Fruit fly (Drosophila melanogaster) whole organism, wandering third instar larva: ENCODE results near the gene Tap42.

Experiments
- CG32264 ChIP-seq: fragments of 200-800 bp; sonication (Bioruptor generic); optimal IDR thresholded peaks from 2 replicates; lab custom pipeline; 2016; ENCODE audit warnings: missing biosample characterization, missing genetic modification characterization
- HLH106 ChIP-seq: fragments of 200-800 bp; optimal IDR thresholded peaks from 3 replicates; lab custom pipeline; 2019; ENCODE audit warnings: missing biosample characterization, mild to moderate bottlenecking, missing genetic modification characterization, moderate library complexity
- Hr78 ChIP-seq: fragments of >200 bp; optimal IDR thresholded peaks from 2 replicates; lab custom pipeline; 2017; ENCODE audit warnings: missing biosample characterization, missing genetic modification characterization
- Jra ChIP-seq: sonication (Bioruptor generic); optimal IDR thresholded peaks from 2 replicates; lab custom pipeline; 2016; ENCODE audit warnings: missing biosample characterization, missing genetic modification characterization
- OdsH ChIP-seq: fragments of 200-800 bp; sonication (Bioruptor generic); optimal IDR thresholded peaks from 2 replicates; lab custom pipeline; 2016; ENCODE audit warnings: missing biosample characterization, mild to moderate bottlenecking, missing genetic modification characterization
- dsf ChIP-seq: sonication (Bioruptor generic); optimal IDR thresholded peaks from 2 replicates; lab custom pipeline; 2016; ENCODE audit warnings: missing biosample characterization, missing genetic modification characterization, borderline replicate concordance
- fru ChIP-seq: fragments of 200-800 bp; sonication (Bioruptor generic); optimal IDR thresholded peaks from 3 replicates; lab custom pipeline; 2016; ENCODE audit warnings: missing biosample characterization, mild to moderate bottlenecking, missing genetic modification characterization
- lola ChIP-seq: fragments of >200 bp; optimal IDR thresholded peaks from 2 replicates; lab custom pipeline; 2017; ENCODE audit warnings: missing biosample characterization, missing genetic modification characterization
- pan ChIP-seq: fragments of >200 bp; optimal IDR thresholded peaks from 2 replicates; lab custom pipeline; 2017
- psq ChIP-seq: fragments of 200-800 bp; sonication (Bioruptor generic); optimal IDR thresholded peaks from 3 replicates; lab custom pipeline; 2017; ENCODE audit warnings: missing biosample characterization, mild to moderate bottlenecking, missing genetic modification characterization, moderate library complexity
- rgr ChIP-seq: fragments of 200-800 bp; sonication (Bioruptor generic); optimal IDR thresholded peaks from 3 replicates; lab custom pipeline; 2016; ENCODE audit warnings: missing biosample characterization, mild to moderate bottlenecking, missing genetic modification characterization
- sage ChIP-seq: fragments of 200-800 bp; sonication (Bioruptor generic); optimal IDR thresholded peaks from 2 replicates; lab custom pipeline; 2016; ENCODE audit warnings: missing biosample characterization, mild to moderate bottlenecking, missing genetic modification characterization
- tai ChIP-seq: sonication (Bioruptor generic); optimal IDR thresholded peaks from 2 replicates; lab custom pipeline; 2016; ENCODE audit warnings: missing biosample characterization, missing genetic modification characterization
- usp ChIP-seq: fragments of >200 bp; optimal IDR thresholded peaks from 2 replicates; lab custom pipeline; 2017; ENCODE audit warnings: missing biosample characterization, missing genetic modification characterization

dm6 chr2L:13366109-13366747, 1.2 kb upstream of the Tap42 start, which contains the start of the genes Nnp-1 and Grx3:
- peak; percentile 82 for TF ChIP-seq HLH106 (tag; lab: Kevin White, UChicago)
- peak; percentile 20 for TF ChIP-seq OdsH
- no peak for TF ChIP-seq fru (GFP tag; lab: Kevin White, UChicago)
- TF ChIP-seq Hr78, result no peak
- no peak for TF ChIP-seq pan (lab: Kevin White, UChicago)
- peak; percentile 48 for TF ChIP-seq psq (GFP tag; lab: Kevin White, UChicago)
- no peak for TF ChIP-seq CG32264 (GFP tag; lab: Kevin White, UChicago)
- no peak for TF ChIP-seq lola (GFP tag; lab: Kevin White, UChicago)
- TF ChIP-seq tai (GFP tag; lab: Kevin White, UChicago), result no peak
- no peak for TF ChIP-seq rgr (GFP tag; lab: Kevin White, UChicago)
- no peak for TF ChIP-seq usp
- TF ChIP-seq dsf (GFP tag; lab: Kevin White, UChicago), result no peak
- no peak for TF ChIP-seq sage (GFP tag; lab: Kevin White, UChicago)
- TF ChIP-seq Jra, result no peak
